Worm (Caenorhabditis elegans) whole organism, L1 larva: ENCODE measurements around the gene clc-3.

ENCODE experiments used
- C34B4.2 ChIP-seq: sonication (generic microtip); optimal IDR thresholded peaks from 2 replicates; lab custom pipeline; 2017; ENCODE audit warnings: mild to moderate bottlenecking, missing genetic modification characterization, missing compliant biosample characterization
- alr-1 ChIP-seq: fragments of 200-800 bp; sonication (Bioruptor generic); optimal IDR thresholded peaks from 2 replicates; lab custom pipeline; 2018; ENCODE audit warnings: borderline replicate concordance, mild to moderate bottlenecking, missing genetic modification characterization, missing compliant biosample characterization
- blmp-1 ChIP-seq: fragments of 150-350 bp; optimal IDR thresholded peaks from 2 replicates; lab custom pipeline; 2014; ENCODE audit warnings: missing biosample characterization, missing genetic modification characterization
- ceh-8 ChIP-seq: fragments of 200-800 bp; sonication (Bioruptor generic); optimal IDR thresholded peaks from 2 replicates; lab custom pipeline; 2018; ENCODE audit warnings: mild to moderate bottlenecking, missing genetic modification characterization, moderate library complexity, missing compliant biosample characterization
- ceh-82 ChIP-seq, 3 experiments: fragments of 150-350 bp in 1 of 3; sonication (generic microtip) in 2 of 3; optimal IDR thresholded peaks; 2 replicates each; lab custom pipeline; 2014 to 2017; ENCODE audit warnings: missing biosample characterization in 3 of 3, missing genetic modification characterization in 3 of 3
- ceh-90 ChIP-seq: sonication (generic microtip); optimal IDR thresholded peaks from 2 replicates; lab custom pipeline; 2016; ENCODE audit warnings: missing genetic modification characterization, missing compliant biosample characterization
- ces-1 ChIP-seq: fragments of 150-350 bp; optimal IDR thresholded peaks from 2 replicates; lab custom pipeline; 2014; ENCODE audit warnings: missing biosample characterization, missing genetic modification reagents, missing genetic modification characterization
- dpl-1 ChIP-seq, 3 experiments: fragments of 150-350 bp in 2 of 3; sonication (generic microtip) in 1 of 3; optimal IDR thresholded peaks; 2 replicates each; lab custom pipeline; 2014 to 2017; ENCODE audit warnings: missing biosample characterization in 3 of 3, missing genetic modification characterization in 3 of 3, missing genetic modification reagents in 3 of 3
- dsc-1 ChIP-seq: sonication (generic microtip); optimal IDR thresholded peaks from 2 replicates; lab custom pipeline; 2016; ENCODE audit warnings: mild to moderate bottlenecking, missing genetic modification characterization, missing compliant biosample characterization
- egl-13 ChIP-seq: sonication (generic microtip); optimal IDR thresholded peaks from 2 replicates; lab custom pipeline; 2016; ENCODE audit warnings: missing genotype, missing genetic modification reagents, missing genetic modification characterization, missing compliant biosample characterization
- egl-27 ChIP-seq, 2 experiments: fragments of 150-350 bp in 1 of 2; sonication (generic microtip); optimal IDR thresholded peaks; 3 replicates each; lab custom pipeline; 2017 to 2018; ENCODE audit warnings: missing biosample characterization in 2 of 2, missing genetic modification characterization in 2 of 2, missing genetic modification reagents in 2 of 2
- elt-3 ChIP-seq, 6 experiments: fragments of 150-350 bp in 1 of 6; sonication (generic microtip); optimal IDR thresholded peaks; 2 replicates each; lab custom pipeline; 2017 to 2018; ENCODE audit warnings: missing biosample characterization in 6 of 6, missing genetic modification characterization in 6 of 6, inconsistent platforms in 1 of 6
- ets-5 ChIP-seq: fragments of 200-800 bp; sonication (Bioruptor generic); IDR thresholded peaks from 2 replicates; pipeline ENCODE4 v1.3.6; 2022; ENCODE audit warnings: missing genetic modification characterization, missing compliant biosample characterization
- fkh-10 ChIP-seq: sonication (generic microtip); optimal IDR thresholded peaks from 2 replicates; lab custom pipeline; 2017; ENCODE audit warnings: missing biosample characterization, missing genetic modification reagents, missing genetic modification characterization
- fkh-8 ChIP-seq: sonication (generic microtip); optimal IDR thresholded peaks from 2 replicates; lab custom pipeline; 2016; ENCODE audit warnings: mild to moderate bottlenecking, missing genetic modification characterization, missing compliant biosample characterization
- grh-1 ChIP-seq: fragments of 200-800 bp; sonication (Bioruptor generic); IDR thresholded peaks from 2 replicates; pipeline ENCODE4 v1.3.6; 2022; ENCODE audit warnings: missing genetic modification reagents, missing genetic modification characterization, missing compliant biosample characterization
- hpl-2 ChIP-seq: fragments of 150-350 bp; optimal IDR thresholded peaks from 2 replicates; lab custom pipeline; 2014; ENCODE audit warnings: missing biosample characterization, missing genetic modification reagents, missing genetic modification characterization
- lin-13 ChIP-seq: fragments of 150-350 bp; optimal IDR thresholded peaks from 2 replicates; lab custom pipeline; 2014; ENCODE audit warnings: missing biosample characterization, missing genetic modification reagents, missing genetic modification characterization
- lin-14 ChIP-seq: fragments of 200-800 bp; sonication (Bioruptor generic); optimal IDR thresholded peaks from 2 replicates; lab custom pipeline; 2018; ENCODE audit warnings: mild to moderate bottlenecking, missing genetic modification characterization, moderate library complexity, missing compliant biosample characterization
- lin-35 ChIP-seq, 2 experiments: fragments of 150-350 bp; optimal IDR thresholded peaks; 2 replicates each; lab custom pipeline; 2014; ENCODE audit warnings: missing biosample characterization in 2 of 2, missing genetic modification characterization in 2 of 2, missing genetic modification reagents in 2 of 2
- lin-39 ChIP-seq: fragments of 150-350 bp; optimal IDR thresholded peaks from 2 replicates; lab custom pipeline; 2014; ENCODE audit warnings: missing biosample characterization, missing genetic modification reagents, missing genetic modification characterization
- lsy-2 ChIP-seq, 2 experiments: fragments of 150-350 bp; optimal IDR thresholded peaks; 2 replicates each; lab custom pipeline; 2014; ENCODE audit warnings: missing biosample characterization in 2 of 2, missing genetic modification characterization in 2 of 2
- nhr-12 ChIP-seq: sonication (generic microtip); optimal IDR thresholded peaks from 2 replicates; lab custom pipeline; 2017; ENCODE audit warnings: missing biosample characterization, missing genetic modification characterization
- nhr-19 ChIP-seq: fragments of 200-800 bp; sonication (Bioruptor generic); conservative IDR thresholded peaks from 2 replicates; pipeline ENCODE4 v1.3.6; 2022; ENCODE audit warnings: missing genetic modification characterization, missing compliant biosample characterization
- nhr-71 ChIP-seq: sonication (generic microtip); optimal IDR thresholded peaks from 2 replicates; lab custom pipeline; 2016; ENCODE audit warnings: mild to moderate bottlenecking, missing genetic modification characterization, moderate library complexity, missing compliant biosample characterization
- nhr-77 ChIP-seq: fragments of 150-350 bp; optimal IDR thresholded peaks from 2 replicates; lab custom pipeline; 2014; ENCODE audit warnings: missing biosample characterization, missing genetic modification characterization
- nhr-85 ChIP-seq: sonication (generic microtip); peaks from one replicate; lab custom pipeline; 2016; ENCODE audit warnings: missing genetic modification characterization, inconsistent platforms, missing compliant biosample characterization
- pag-3 ChIP-seq: sonication (generic microtip); optimal IDR thresholded peaks from 2 replicates; lab custom pipeline; 2017; ENCODE audit warnings: missing genetic modification characterization, mild to moderate bottlenecking, missing compliant biosample characterization, antibody characterized with exemption, borderline replicate concordance; ENCODE audit not compliant: insufficient read depth
- pax-3 ChIP-seq: fragments of 200-800 bp; sonication (Bioruptor generic); optimal IDR thresholded peaks from 2 replicates; lab custom pipeline; 2018; ENCODE audit warnings: mild to moderate bottlenecking, missing genetic modification characterization, moderate library complexity, missing compliant biosample characterization
- pqm-1 ChIP-seq: sonication (generic microtip); optimal IDR thresholded peaks from 3 replicates; lab custom pipeline; 2017; ENCODE audit warnings: missing biosample characterization, missing genetic modification characterization
- rnt-1 ChIP-seq: sonication (generic microtip); optimal IDR thresholded peaks from 2 replicates; lab custom pipeline; 2016; ENCODE audit warnings: mild to moderate bottlenecking, missing genetic modification characterization, moderate library complexity, missing compliant biosample characterization
- snu-23 ChIP-seq: sonication (generic microtip); optimal IDR thresholded peaks from 2 replicates; lab custom pipeline; 2016; ENCODE audit warnings: missing genetic modification characterization, missing compliant biosample characterization
- sox-4 ChIP-seq: sonication (generic microtip); optimal IDR thresholded peaks from 2 replicates; lab custom pipeline; 2016; ENCODE audit warnings: missing genetic modification characterization, missing compliant biosample characterization
- sptf-1 ChIP-seq: fragments of 150-350 bp; optimal IDR thresholded peaks from 2 replicates; lab custom pipeline; 2014; ENCODE audit warnings: missing biosample characterization, missing genetic modification characterization
- tbx-2 ChIP-seq: sonication (generic microtip); optimal IDR thresholded peaks from 2 replicates; lab custom pipeline; 2016; ENCODE audit warnings: missing genetic modification characterization, missing compliant biosample characterization
- unc-62 ChIP-seq: fragments of 150-350 bp; optimal IDR thresholded peaks from 2 replicates; lab custom pipeline; 2014; ENCODE audit warnings: missing biosample characterization, missing genetic modification reagents, missing genetic modification characterization
- unc-98 ChIP-seq: fragments of 200-800 bp; sonication (Bioruptor generic); IDR thresholded peaks from 2 replicates; pipeline ENCODE4 v1.3.6; 2022; ENCODE audit warnings: missing genetic modification characterization, missing compliant biosample characterization
- xbp-1 ChIP-seq: sonication (generic microtip); optimal IDR thresholded peaks from 2 replicates; lab custom pipeline; 2016; ENCODE audit warnings: missing genetic modification characterization, missing compliant biosample characterization
- zag-1 ChIP-seq: fragments of 150-350 bp; optimal IDR thresholded peaks from 2 replicates; lab custom pipeline; 2014; ENCODE audit warnings: missing biosample characterization, missing genetic modification characterization
- zip-4 ChIP-seq: fragments of 200-800 bp; sonication (Bioruptor generic); optimal IDR thresholded peaks from 2 replicates; lab custom pipeline; 2018; ENCODE audit warnings: mild to moderate bottlenecking, missing genetic modification characterization, moderate library complexity, missing compliant biosample characterization
- ztf-11 ChIP-seq, 2 experiments: sonication (generic microtip); optimal IDR thresholded peaks; 2 replicates each; lab custom pipeline; 2016 to 2017; ENCODE audit warnings: missing genetic modification characterization in 2 of 2, missing biosample characterization in 1 of 2, missing compliant biosample characterization in 1 of 2

The clc-3 gene

ce11 chrX:3399917-3400316 is 25.4 kb upstream of the clc-3 start, which contains the start of gene cht-1:
TSS of gene cht-1 (minus strand) at chrX:3400017.
- TF ChIP-seq pqm-1 (tag; lab: Kevin White, UChicago) (no peak), lin-35 (GFP tag; optimal IDR thresholded peaks at IDR 0.05; lab: Kevin White, UChicago) (no peak), grh-1 (GFP tag; lab: Robert Waterston, UW) (no peak)
- TF ChIP-seq, all 84 proteins: peak for 0

- no peak for TF ChIP-seq fkh-8 (tag; lab: Kevin White, UChicago)
- TF ChIP-seq blmp-1 (tag; lab: Kevin White, UChicago) = peak; percentile 70
- TF ChIP-seq, all 84 proteins: peak for 1
These were observed 22.2 kb upstream of the clc-3 start for ce11 chrX:3396735-3397134.

- TF ChIP-seq lin-39 (tag; lab: Kevin White, UChicago) (no peak), xbp-1 (tag; lab: Kevin White, UChicago) (no peak), dsc-1 (tag; lab: Kevin White, UChicago) (peak; percentile 71), lin-14 (GFP tag; lab: Kevin White, UChicago) (no peak)
- TF ChIP-seq, all 84 proteins: peak for 1
These were observed 19.0 kb upstream of the clc-3 start, which contains the start of gene slcf-2 for ce11 chrX:3393562-3393961. TSS of gene slcf-2 (plus strand) at chrX:3393862.

- TF ChIP-seq lsy-2 (tag; optimal IDR thresholded peaks at IDR 0.05; lab: Kevin White, UChicago) = no peak
- no peak for TF ChIP-seq ztf-11 (tag; optimal IDR thresholded peaks at IDR 0.05; lab: Kevin White, UChicago)
- TF ChIP-seq C34B4.2 (tag; lab: Kevin White, UChicago) = no peak
- TF ChIP-seq ceh-8 = no peak
- no peak for TF ChIP-seq fkh-8 (tag; lab: Kevin White, UChicago)
- no peak for TF ChIP-seq rnt-1 (tag; lab: Kevin White, UChicago)
- no peak for TF ChIP-seq nhr-12
- no peak for TF ChIP-seq ces-1 (GFP tag; lab: Kevin White, UChicago)
- TF ChIP-seq fkh-10 (GFP tag; lab: Kevin White, UChicago) = no peak
- TF ChIP-seq grh-1 (GFP tag; lab: Robert Waterston, UW) = no peak
- TF ChIP-seq unc-98 (GFP tag; lab: Robert Waterston, UW) = no peak
- no peak for TF ChIP-seq unc-62 (GFP tag; lab: Kevin White, UChicago)
- TF ChIP-seq ets-5 = no peak
- no peak for TF ChIP-seq snu-23 (GFP tag; lab: Kevin White, UChicago)
- no peak for TF ChIP-seq alr-1
- TF ChIP-seq dsc-1 (tag; lab: Kevin White, UChicago) = no peak
- no peak for TF ChIP-seq sptf-1 (tag; lab: Kevin White, UChicago)
- TF ChIP-seq tbx-2 (tag; lab: Kevin White, UChicago) = no peak
These were observed 10.8 kb upstream of the clc-3 start, which contains the start of gene acp-1 for ce11 chrX:3385362-3385761. TSS of gene acp-1 (minus strand) at chrX:3385462.

ce11 chrX:3380167-3380566 is 5.6 kb upstream of the clc-3 start, which contains the start of gene ZK563.7:
TSS of gene ZK563.7 (plus strand) at chrX:3380467.
- TF ChIP-seq pag-3 (tag; lab: Kevin White, UChicago) (no peak), dpl-1 (GFP tag; optimal IDR thresholded peaks at IDR 0.05; lab: Kevin White, UChicago) (no peak), ceh-82 (tag; optimal IDR thresholded peaks at IDR 0.05; lab: Kevin White, UChicago) (no peak), nhr-85 (peak; percentile 43), egl-27 (tag; optimal IDR thresholded peaks at IDR 0.05; lab: Kevin White, UChicago) (no peak)
- TF ChIP-seq, all 84 proteins: peak for 1

- TF ChIP-seq dsc-1 (tag; lab: Kevin White, UChicago) (peak; percentile 63), nhr-77 (no peak), lin-39 (tag; lab: Kevin White, UChicago) (no peak), fkh-8 (tag; lab: Kevin White, UChicago) (peak; percentile 42), ztf-11 (tag; optimal IDR thresholded peaks at IDR 0.05; lab: Kevin White, UChicago) (peak in 1 of 2 experiments; percentile 56), nhr-19 (GFP tag; lab: Robert Waterston, UW) (peak; percentile 41), zip-4 (GFP tag; lab: Kevin White, UChicago) (no peak), pax-3 (tag; lab: Kevin White, UChicago) (no peak), elt-3 (tag; optimal IDR thresholded peaks at IDR 0.05; lab: Kevin White, UChicago) (no peak), egl-13 (tag; lab: Kevin White, UChicago) (peak; percentile 11), nhr-12 (no peak), hpl-2 (GFP tag; lab: Kevin White, UChicago) (no peak), sox-4 (tag; lab: Kevin White, UChicago) (no peak), ets-5 (no peak), lin-13 (GFP tag; lab: Kevin White, UChicago) (no peak), zag-1 (tag; lab: Kevin White, UChicago) (no peak), ceh-90 (tag; lab: Kevin White, UChicago) (peak; percentile 47), tbx-2 (tag; lab: Kevin White, UChicago) (peak; percentile 56), nhr-71 (peak; percentile 71)
These were observed 4.6 kb upstream of the clc-3 start, which contains the start of gene sorf-1 for ce11 chrX:3379114-3379513. TSS of gene sorf-1 (minus strand) at chrX:3379248.
